Worm (Caenorhabditis elegans): ENCODE results near the gene R07B7.12.

DNA sequence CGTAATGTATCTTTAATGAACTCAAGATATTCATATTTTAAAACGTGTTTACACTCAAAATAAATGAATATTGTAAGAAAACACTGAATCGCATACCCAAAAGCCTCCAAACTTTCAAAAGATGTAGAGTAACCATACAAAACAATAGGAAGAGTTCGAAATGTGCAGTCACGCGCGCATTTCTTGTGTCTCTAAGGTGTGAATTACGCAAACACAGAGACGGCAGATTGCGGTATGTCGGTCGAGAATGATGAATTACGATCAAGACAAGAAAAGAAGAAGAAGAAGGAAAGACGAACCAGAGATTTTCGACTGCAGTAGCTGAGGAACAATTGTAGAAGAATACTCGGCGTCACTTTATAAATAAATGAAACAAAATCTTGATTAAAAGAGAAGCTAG lies 22.6 kb downstream of the R07B7.12 start, which contains the start of gene lhpp-1:
- TF ChIP-seq dao-5 (tag; optimal IDR thresholded peaks at IDR 0.05), result no peak
- TF ChIP-seq W03F9.2 (tag; optimal IDR thresholded peaks at IDR 0.05), result no peak
